Fruit fly (Drosophila melanogaster) whole organism, embryonic: ENCODE data around the gene CG13039.

Experiments
- Antp ChIP-seq: fragments of 200-800 bp; sonication (Bioruptor generic); optimal IDR thresholded peaks from 3 replicates; lab custom pipeline; 2016; ENCODE audit warnings: missing biosample characterization, missing genetic modification characterization
- Asciz ChIP-seq: fragments of 200-800 bp; sonication (Bioruptor generic); optimal IDR thresholded peaks from 2 replicates; lab custom pipeline; 2017; ENCODE audit warnings: missing biosample characterization, mild to moderate bottlenecking, missing genetic modification characterization, missing genetic modification reagents
- Atf-2 ChIP-seq: fragments of 200-800 bp; sonication (Bioruptor generic); optimal IDR thresholded peaks from 2 replicates; lab custom pipeline; 2016; ENCODE audit warnings: missing biosample characterization, missing genetic modification characterization
- Awh ChIP-seq: fragments of 200-800 bp; sonication (Bioruptor generic); IDR thresholded peaks from 2 replicates; pipeline ENCODE4, ENCODE4 v1.3.6; 2022; ENCODE audit warnings: missing biosample characterization, missing genetic modification characterization
- Blimp-1 ChIP-seq: fragments of 200-800 bp; sonication (Bioruptor generic); optimal IDR thresholded peaks from 3 replicates; lab custom pipeline; 2018; ENCODE audit warnings: missing biosample characterization, missing genetic modification characterization, mild to moderate bottlenecking, moderate library complexity, missing genetic modification reagents
- CG11504 ChIP-seq: fragments of 200-800 bp; sonication (Bioruptor generic); optimal IDR thresholded peaks from 3 replicates; lab custom pipeline; 2019; ENCODE audit warnings: missing biosample characterization, mild to moderate bottlenecking, missing genetic modification characterization, moderate library complexity
- CG12769 ChIP-seq: fragments of 200-800 bp; sonication (Bioruptor generic); optimal IDR thresholded peaks from 2 replicates; lab custom pipeline; 2019; ENCODE audit warnings: missing biosample characterization, mild to moderate bottlenecking, missing genetic modification characterization, moderate library complexity
- CG15269 ChIP-seq: fragments of 200-800 bp; sonication (Bioruptor generic); optimal IDR thresholded peaks from 2 replicates; lab custom pipeline; 2018; ENCODE audit warnings: missing biosample characterization, mild to moderate bottlenecking, missing genetic modification characterization, moderate library complexity
- CG15514 ChIP-seq: fragments of 200-800 bp; sonication (Bioruptor generic); optimal IDR thresholded peaks from 3 replicates; lab custom pipeline; 2017; ENCODE audit warnings: missing biosample characterization, missing genetic modification characterization, mild to moderate bottlenecking, moderate library complexity, missing genetic modification reagents
- CG17568 ChIP-seq: fragments of 200-800 bp; sonication (Bioruptor generic); optimal IDR thresholded peaks from 2 replicates; lab custom pipeline; 2018; ENCODE audit warnings: missing biosample characterization, mild to moderate bottlenecking, missing genetic modification characterization, moderate library complexity
- CG2116 ChIP-seq: fragments of 200-800 bp; sonication (Bioruptor generic); optimal IDR thresholded peaks from 3 replicates; lab custom pipeline; 2018; ENCODE audit warnings: missing biosample characterization, mild to moderate bottlenecking, missing genetic modification characterization
- CG2129 ChIP-seq: fragments of 200-800 bp; sonication (Bioruptor generic); IDR thresholded peaks from 2 replicates; pipeline ENCODE4 v1.3.6; 2022; ENCODE audit warnings: missing biosample characterization, missing genetic modification characterization; ENCODE audit not compliant: partially characterized antibody
- CG2712 ChIP-seq: fragments of 200-800 bp; optimal IDR thresholded peaks from 3 replicates; lab custom pipeline; 2019; ENCODE audit warnings: missing biosample characterization, mild to moderate bottlenecking, missing genetic modification characterization, moderate library complexity
- CG32772 ChIP-seq: fragments of 200-800 bp; sonication (Bioruptor generic); IDR thresholded peaks from 2 replicates; pipeline ENCODE4 v1.3.6; 2022; ENCODE audit warnings: missing biosample characterization, missing genetic modification characterization
- CG5180 ChIP-seq: fragments of 200-800 bp; sonication (Bioruptor generic); optimal IDR thresholded peaks from 3 replicates; lab custom pipeline; 2017; ENCODE audit warnings: missing biosample characterization, missing genetic modification characterization, mild to moderate bottlenecking, moderate library complexity, missing genetic modification reagents
- CG6683 ChIP-seq: fragments of 200-800 bp; sonication (Bioruptor generic); optimal IDR thresholded peaks from 2 replicates; lab custom pipeline; 2017; ENCODE audit warnings: missing biosample characterization, mild to moderate bottlenecking, missing genetic modification characterization, missing genetic modification reagents
- CG8924 ChIP-seq: fragments of 200-800 bp; optimal IDR thresholded peaks from 3 replicates; lab custom pipeline; 2019; ENCODE audit warnings: missing biosample characterization, mild to moderate bottlenecking, missing genetic modification characterization, moderate library complexity
- Deaf1 ChIP-seq: fragments of 200-800 bp; optimal IDR thresholded peaks from 3 replicates; lab custom pipeline; 2019; ENCODE audit warnings: missing biosample characterization, mild to moderate bottlenecking, missing genetic modification characterization, moderate library complexity
- E2f1 ChIP-seq: fragments of 200-800 bp; sonication (Bioruptor generic); IDR thresholded peaks from 2 replicates; pipeline ENCODE4 v1.3.6; 2022; ENCODE audit warnings: missing biosample characterization, missing genetic modification characterization
- Ets65A ChIP-seq: fragments of 200-800 bp; sonication (Bioruptor generic); peaks from one replicate; lab custom pipeline; 2016; ENCODE audit warnings: missing biosample characterization, missing genetic modification characterization
- H15 ChIP-seq: fragments of 200-800 bp; sonication (Bioruptor generic); IDR thresholded peaks from 3 replicates; pipeline ENCODE4 v1.3.6; 2022; ENCODE audit warnings: missing biosample characterization, missing genetic modification characterization
- Hr78 ChIP-seq, 2 experiments: fragments of 200-800 bp in 1 of 2; fragments of >200 bp in 1 of 2; sonication (Bioruptor generic) in 1 of 2; optimal IDR thresholded peaks; 2 replicates each; lab custom pipeline; 2017 to 2019; ENCODE audit warnings: missing biosample characterization in 2 of 2, missing genetic modification characterization in 2 of 2, mild to moderate bottlenecking in 1 of 2, moderate library complexity in 1 of 2
- Myb ChIP-seq: fragments of 200-800 bp; sonication (Bioruptor generic); optimal IDR thresholded peaks from 2 replicates; lab custom pipeline; 2016; ENCODE audit warnings: missing biosample characterization, missing genetic modification characterization
- Sox102F ChIP-seq: fragments of 200-800 bp; sonication (Bioruptor generic); optimal IDR thresholded peaks from 2 replicates; lab custom pipeline; 2018; ENCODE audit warnings: missing biosample characterization, mild to moderate bottlenecking, missing genetic modification characterization, moderate library complexity
- Sry-δ ChIP-seq: fragments of 200-800 bp; sonication (Bioruptor generic); optimal IDR thresholded peaks from 2 replicates; lab custom pipeline; 2016; ENCODE audit warnings: missing biosample characterization, missing genetic modification characterization
- Xbp1 ChIP-seq: fragments of 200-800 bp; sonication (Bioruptor generic); optimal IDR thresholded peaks from 3 replicates; lab custom pipeline; 2016; ENCODE audit warnings: missing biosample characterization, mild to moderate bottlenecking, missing genetic modification characterization
- abd-A ChIP-seq: fragments of 200-800 bp; sonication (Bioruptor generic); optimal IDR thresholded peaks from 3 replicates; lab custom pipeline; 2019; ENCODE audit warnings: missing biosample characterization, mild to moderate bottlenecking, missing genetic modification characterization, moderate library complexity
- bsh ChIP-seq, 2 experiments: fragments of 200-800 bp; sonication (Bioruptor generic); optimal IDR thresholded peaks; 2 replicates each; lab custom pipeline; 2017 to 2018; ENCODE audit warnings: mild to moderate bottlenecking in 2 of 2, missing biosample characterization in 2 of 2, missing genetic modification characterization in 2 of 2, moderate library complexity in 1 of 2
- cad ChIP-seq: fragments of >200 bp; optimal IDR thresholded peaks from 2 replicates; lab custom pipeline; 2017; ENCODE audit warnings: missing biosample characterization, missing genetic modification characterization
- caup ChIP-seq: fragments of 200-800 bp; sonication (Bioruptor generic); optimal IDR thresholded peaks from 3 replicates; lab custom pipeline; 2017; ENCODE audit warnings: missing biosample characterization, mild to moderate bottlenecking, missing genetic modification characterization, moderate library complexity; ENCODE audit not compliant: severe bottlenecking
- chinmo ChIP-seq: fragments of 200-800 bp; sonication (Bioruptor generic); IDR thresholded peaks from 4 replicates; pipeline ENCODE4 v1.3.6; 2022; ENCODE audit warnings: missing biosample characterization, missing genetic modification characterization; ENCODE audit not compliant: partially characterized antibody
- danr ChIP-seq: fragments of 200-800 bp; sonication (Bioruptor generic); IDR thresholded peaks from 2 replicates; pipeline ENCODE4 v1.3.6; 2022; ENCODE audit warnings: missing biosample characterization, missing genetic modification characterization
- dimm ChIP-seq: fragments of 200-800 bp; sonication (Bioruptor generic); IDR thresholded peaks from 2 replicates; pipeline ENCODE4 v1.3.6; 2022; ENCODE audit warnings: missing biosample characterization, missing genetic modification characterization
- ems ChIP-seq: fragments of 200-800 bp; sonication (Bioruptor generic); optimal IDR thresholded peaks from 3 replicates; lab custom pipeline; 2016; ENCODE audit warnings: missing biosample characterization, missing genetic modification characterization
- en ChIP-seq: fragments of 200-800 bp; sonication (Bioruptor generic); optimal IDR thresholded peaks from 2 replicates; lab custom pipeline; 2016; ENCODE audit warnings: missing biosample characterization, missing genetic modification characterization
- fd64A ChIP-seq: fragments of 200-800 bp; sonication (Bioruptor generic); optimal IDR thresholded peaks from 3 replicates; lab custom pipeline; 2018; ENCODE audit warnings: missing biosample characterization, mild to moderate bottlenecking, missing genetic modification characterization
- fu2 ChIP-seq: fragments of 200-800 bp; sonication (Bioruptor generic); optimal IDR thresholded peaks from 2 replicates; lab custom pipeline; 2016; ENCODE audit warnings: missing biosample characterization, missing genetic modification characterization
- ind ChIP-seq: fragments of 200-800 bp; sonication (Bioruptor generic); optimal IDR thresholded peaks from 3 replicates; lab custom pipeline; 2016; ENCODE audit warnings: missing biosample characterization, missing genetic modification characterization
- nom ChIP-seq: fragments of 200-800 bp; sonication (Bioruptor generic); optimal IDR thresholded peaks from 2 replicates; lab custom pipeline; 2017; ENCODE audit warnings: missing biosample characterization, missing genetic modification characterization, mild to moderate bottlenecking, moderate library complexity, missing genetic modification reagents
- oc ChIP-seq: fragments of 200-800 bp; sonication (Bioruptor generic); optimal IDR thresholded peaks from 2 replicates; lab custom pipeline; 2018; ENCODE audit warnings: missing biosample characterization, mild to moderate bottlenecking, missing genetic modification characterization, moderate library complexity
- sc ChIP-seq, 3 experiments: fragments of >200 bp in 2 of 3; fragments of 200-800 bp in 1 of 3; sonication (Bioruptor generic) in 1 of 3; optimal IDR thresholded peaks; 2 replicates in 2 of 3; 3 replicates in 1 of 3; lab custom pipeline; 2017; ENCODE audit warnings: mild to moderate bottlenecking in 1 of 3, missing biosample characterization in 1 of 3, missing genetic modification characterization in 1 of 3, missing genetic modification reagents in 1 of 3
- shn ChIP-seq: fragments of 200-800 bp; sonication (Bioruptor generic); optimal IDR thresholded peaks from 3 replicates; lab custom pipeline; 2016; ENCODE audit warnings: missing biosample characterization, missing genetic modification characterization
- stc ChIP-seq: fragments of 200-800 bp; sonication (Bioruptor generic); IDR thresholded peaks from 2 replicates; pipeline ENCODE4 v1.3.6; 2022; ENCODE audit warnings: missing biosample characterization, missing genetic modification characterization

CG13039 gene

DNA sequence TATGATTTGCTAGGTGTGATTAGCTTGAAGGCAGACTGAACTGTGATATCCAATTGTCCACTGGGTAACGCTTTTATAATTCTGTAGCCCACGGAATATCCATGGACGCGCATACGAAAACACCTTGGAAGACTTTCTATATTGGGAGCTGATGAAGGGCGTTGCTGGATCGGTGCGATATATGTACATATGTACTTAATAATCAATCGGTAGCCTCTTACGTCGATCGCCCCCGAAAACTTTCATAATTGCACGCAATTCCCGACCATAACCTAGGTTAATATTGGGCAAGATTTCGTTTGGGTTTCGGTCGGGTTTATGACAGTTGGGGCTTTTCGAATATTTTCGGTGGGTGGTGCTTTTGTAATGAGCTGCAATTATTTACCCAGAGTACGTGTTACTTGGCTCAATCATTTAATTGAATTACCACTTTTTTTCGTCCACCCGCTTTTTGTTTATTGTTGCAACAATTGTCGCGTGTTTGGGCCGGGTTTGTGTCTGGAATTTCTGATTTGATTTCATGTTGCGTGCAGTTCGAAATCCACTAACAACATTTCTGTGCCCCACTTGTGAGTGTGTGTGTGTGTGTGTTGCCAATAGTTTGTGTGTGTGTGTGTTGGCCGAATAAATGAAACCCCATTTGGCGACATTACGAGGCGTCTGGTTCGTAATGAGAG lies 44.5 kb downstream of the CG13039 start, which contains the start of gene CG13049 (continued):
- TF ChIP-seq CG2116 (GFP tag; lab: Kevin White, UChicago) = no peak
- no peak for TF ChIP-seq dimm
- TF ChIP-seq Ets65A (GFP tag; lab: Kevin White, UChicago) = no peak
- no peak for TF ChIP-seq CG15514 (GFP tag; lab: Kevin White, UChicago)

- peak; percentile 19; the same call in 1 of the 2 replicates for TF ChIP-seq Awh
- 0 out of 4 replicates have a peak, but pooled peaks have one; percentile 65 for TF ChIP-seq chinmo (GFP tag; lab: Robert Waterston, UW)
- TF ChIP-seq CG2712 (tag; lab: Kevin White, UChicago) = no peak
- peak in 1 of 2 experiments; percentile 87 for TF ChIP-seq Hr78 (GFP tag; optimal IDR thresholded peaks at IDR 0.05; lab: Kevin White, UChicago)
- TF ChIP-seq H15 (GFP tag; lab: Robert Waterston, UW) = no peak
- TF ChIP-seq nom (GFP tag; lab: Kevin White, UChicago) = peak; percentile 8
- peak; percentile 50 for TF ChIP-seq CG12769 (tag; lab: Kevin White, UChicago)
- peak; percentile 27 for TF ChIP-seq CG15269 (tag; lab: Kevin White, UChicago)
- peak; percentile 56 for TF ChIP-seq oc
- no peak for TF ChIP-seq Antp (GFP tag; lab: Kevin White, UChicago)
- no peak for TF ChIP-seq Sox102F (GFP tag; lab: Kevin White, UChicago)
- TF ChIP-seq ind (GFP tag; lab: Kevin White, UChicago) = no peak
- TF ChIP-seq abd-A (tag; lab: Kevin White, UChicago) = peak; percentile 75
- TF ChIP-seq, all 482 proteins: peak for 8
Measured at dm6 chr3L:16279987-16280454, 46.5 kb downstream of the CG13039 start, which contains the start of gene CG13064. Gene CG13064, plus strand, starts transcription at chr3L:16280404.

dm6 chr3L:16279171-16279570 lies 47.4 kb downstream of the CG13039 start, which contains the start of gene CG13050:
Gene CG13050, minus strand, starts transcription at chr3L:16279271.
- TF ChIP-seq fd64A (no peak), Asciz (GFP tag; lab: Kevin White, UChicago) (no peak), CG2129 (GFP tag; lab: Robert Waterston, UW) (no peak), Myb (no peak), danr (GFP tag; lab: Robert Waterston, UW) (no peak), CG5180 (no peak), en (GFP tag; lab: Kevin White, UChicago) (no peak), oc (no peak), CG6683 (GFP tag; lab: Kevin White, UChicago) (no peak), Atf-2 (GFP tag; lab: Kevin White, UChicago) (no peak), ems (GFP tag; lab: Kevin White, UChicago) (no peak), CG17568 (no peak), CG8924 (tag; lab: Kevin White, UChicago) (no peak), dimm (no peak), sc (optimal IDR thresholded peaks at IDR 0.05; lab: Kevin White, UChicago) (no peak), sc (GFP tag; optimal IDR thresholded peaks at IDR 0.05; lab: Kevin White, UChicago) (no peak), Sry-δ (GFP tag; lab: Kevin White, UChicago) (no peak), stc (GFP tag; lab: Robert Waterston, UW) (no peak)
- TF ChIP-seq, all 482 proteins: peak for 0

DNA sequence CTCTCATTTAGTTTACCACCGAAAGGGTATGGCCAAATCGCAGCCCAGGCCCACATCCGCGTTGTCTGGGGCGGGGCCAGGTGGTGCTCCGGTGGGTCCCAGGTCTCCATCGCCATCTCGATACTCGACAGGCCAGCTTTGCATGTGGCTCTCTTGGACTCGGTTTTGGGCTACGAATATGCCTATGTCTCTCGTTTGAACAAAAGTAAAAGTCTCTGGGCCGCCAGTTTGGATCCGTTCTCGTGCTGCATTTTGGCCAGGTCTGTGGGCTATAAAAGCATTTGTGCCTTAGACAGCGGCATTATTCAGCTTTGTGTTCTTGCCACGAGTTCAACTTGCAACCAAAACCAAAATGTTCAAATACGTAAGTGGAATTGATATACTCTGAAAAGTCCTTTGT lies 49.4 kb downstream of the CG13039 start, which contains the start of gene CG13065:
TSS of gene CG13065 (plus strand) at position 301 of the 400 bp plus-strand sequence.
- no peak for TF ChIP-seq bsh (GFP tag; optimal IDR thresholded peaks at IDR 0.05; lab: Kevin White, UChicago)
- TF ChIP-seq Blimp-1 = no peak
- TF ChIP-seq cad = no peak
- no peak for TF ChIP-seq CG32772
- no peak for TF ChIP-seq shn (GFP tag; lab: Kevin White, UChicago)
- no peak for TF ChIP-seq CG11504 (tag; lab: Kevin White, UChicago)
- TF ChIP-seq Deaf1 (tag; lab: Kevin White, UChicago) = no peak
- no peak for TF ChIP-seq caup (GFP tag; lab: Kevin White, UChicago)
- no peak for TF ChIP-seq Xbp1 (GFP tag; lab: Kevin White, UChicago)
- no peak for TF ChIP-seq E2f1 (GFP tag; lab: Robert Waterston, UW)
- TF ChIP-seq fu2 (GFP tag; lab: Kevin White, UChicago) = no peak
